Fruit fly (Drosophila melanogaster) whole organism, pupa: ENCODE data around the gene Glut4EF.
A peak's percentile ranks its signal among the peaks of the same experiment; 100 is the strongest.

Experiments
- CG10348 ChIP-seq: fragments of 200-800 bp; sonication (Bioruptor generic); IDR thresholded peaks from 2 replicates; pipeline ENCODE4 v1.3.6; 2022; ENCODE audit warnings: missing biosample characterization, missing genetic modification characterization
- CG12605 ChIP-seq: fragments of 200-800 bp; sonication (Bioruptor generic); IDR thresholded peaks from 2 replicates; pipeline ENCODE4 v1.3.6; 2022; ENCODE audit warnings: missing biosample characterization, missing genetic modification characterization
- CG32121 ChIP-seq: fragments of 200-800 bp; sonication (Bioruptor generic); IDR thresholded peaks from 2 replicates; pipeline ENCODE4 v1.3.6; 2022; ENCODE audit warnings: missing biosample characterization, missing genetic modification characterization
- CG34367 ChIP-seq: fragments of 200-800 bp; sonication (Bioruptor generic); optimal IDR thresholded peaks from 2 replicates; lab custom pipeline; 2018; ENCODE audit warnings: missing biosample characterization, mild to moderate bottlenecking, missing genetic modification characterization

- TF ChIP-seq CG32121 (GFP tag; lab: Robert Waterston, UW): peak; percentile 62; the same call in 1 of the 2 replicates
- no peak for TF ChIP-seq CG34367
- TF ChIP-seq CG10348 (GFP tag; lab: Robert Waterston, UW): no peak
- TF ChIP-seq CG12605: peak; percentile 55
These were observed 75.4 kb downstream of the Glut4EF start for dm6 chr3R:9949903-9950302.
